Worm (Caenorhabditis elegans): ENCODE measurements around the gene tgt-1.

DNA sequence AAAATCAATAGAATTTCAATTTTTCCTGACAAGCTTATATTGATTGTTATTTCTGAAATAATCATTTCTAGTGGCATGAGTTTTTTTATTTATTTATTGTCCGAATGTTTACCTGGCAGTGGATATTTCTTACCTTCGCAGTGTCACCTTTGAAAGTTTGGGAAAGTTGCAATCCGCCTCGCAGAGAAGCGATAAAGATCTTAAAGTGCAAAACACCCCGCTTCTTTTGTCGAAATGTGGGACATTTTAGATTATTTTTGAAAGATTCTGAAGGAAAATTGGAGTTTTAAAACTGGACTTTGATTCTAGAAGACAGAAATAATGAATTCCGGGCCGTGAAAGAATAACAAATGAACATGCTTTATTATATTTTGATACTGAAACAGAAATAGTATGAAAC, 50.9 kb downstream of the tgt-1 start:
- no peak for TF ChIP-seq dao-5 (tag; optimal IDR thresholded peaks at IDR 0.05)
- TF ChIP-seq him-1 (tag; optimal IDR thresholded peaks at IDR 0.05) = no peak
- no peak for TF ChIP-seq W03F9.2 (tag; optimal IDR thresholded peaks at IDR 0.05)
